Worm (Caenorhabditis elegans) whole organism, late embryonic: ENCODE measurements around the gene C25H3.3.

Source experiments
- K02D7.2 ChIP-seq: sonication (generic microtip); optimal IDR thresholded peaks from 2 replicates; lab custom pipeline; 2017; ENCODE audit warnings: mild to moderate bottlenecking, missing genetic modification characterization, missing compliant biosample characterization
- ama-1 ChIP-seq: fragments of 150-350 bp; optimal IDR thresholded peaks from 2 replicates; lab custom pipeline; 2014
- ceh-14 ChIP-seq: sonication (generic microtip); optimal IDR thresholded peaks from 2 replicates; lab custom pipeline; 2016; ENCODE audit warnings: missing genotype, missing genetic modification characterization, missing compliant biosample characterization
- ceh-18 ChIP-seq: sonication (generic microtip); optimal IDR thresholded peaks from 2 replicates; lab custom pipeline; 2016; ENCODE audit warnings: missing genetic modification characterization, missing compliant biosample characterization
- ceh-19 ChIP-seq: fragments of 200-800 bp; sonication (Bioruptor generic); optimal IDR thresholded peaks from 2 replicates; lab custom pipeline; 2018; ENCODE audit warnings: mild to moderate bottlenecking, missing genetic modification characterization, missing compliant biosample characterization
- ceh-2 ChIP-seq: sonication (generic microtip); optimal IDR thresholded peaks from 2 replicates; lab custom pipeline; 2016; ENCODE audit warnings: missing genotype, missing genetic modification characterization, missing compliant biosample characterization
- ceh-24 ChIP-seq: sonication (generic microtip); optimal IDR thresholded peaks from 2 replicates; lab custom pipeline; 2016; ENCODE audit warnings: mild to moderate bottlenecking, missing genetic modification characterization, missing compliant biosample characterization
- ceh-31 ChIP-seq: sonication (generic microtip); optimal IDR thresholded peaks from 2 replicates; lab custom pipeline; 2016; ENCODE audit warnings: missing genetic modification characterization, missing compliant biosample characterization
- ceh-34 ChIP-seq: sonication (generic microtip); optimal IDR thresholded peaks from 2 replicates; lab custom pipeline; 2016; ENCODE audit warnings: mild to moderate bottlenecking, missing genetic modification characterization, missing compliant biosample characterization
- ceh-6 ChIP-seq: fragments of 200-800 bp; sonication (Bioruptor generic); optimal IDR thresholded peaks from 2 replicates; lab custom pipeline; 2018; ENCODE audit warnings: mild to moderate bottlenecking, missing genetic modification characterization, missing compliant biosample characterization
- ceh-9 ChIP-seq: sonication (generic microtip); optimal IDR thresholded peaks from 2 replicates; lab custom pipeline; 2016; ENCODE audit warnings: mild to moderate bottlenecking, missing genetic modification characterization, inconsistent platforms, missing compliant biosample characterization
- dve-1 ChIP-seq: sonication (generic microtip); optimal IDR thresholded peaks from 2 replicates; lab custom pipeline; 2017; ENCODE audit warnings: antibody characterized with exemption, mild to moderate bottlenecking, missing genetic modification characterization, missing compliant biosample characterization
- elt-2 ChIP-seq: sonication (generic microtip); optimal IDR thresholded peaks from 2 replicates; lab custom pipeline; 2016; ENCODE audit warnings: missing genetic modification reagents, missing genetic modification characterization, missing compliant biosample characterization
- elt-4 ChIP-seq: sonication (generic microtip); optimal IDR thresholded peaks from 2 replicates; lab custom pipeline; 2016; ENCODE audit warnings: missing genetic modification characterization, missing compliant biosample characterization
- ets-4 ChIP-seq: sonication (generic microtip); optimal IDR thresholded peaks from 2 replicates; lab custom pipeline; 2016; ENCODE audit warnings: missing genetic modification characterization, missing compliant biosample characterization
- fax-1 ChIP-seq: sonication (generic microtip); optimal IDR thresholded peaks from 2 replicates; lab custom pipeline; 2016; ENCODE audit warnings: missing genotype, missing genetic modification characterization, missing compliant biosample characterization
- fkh-10 ChIP-seq: fragments of 150-350 bp; optimal IDR thresholded peaks from 2 replicates; lab custom pipeline; 2014; ENCODE audit warnings: missing biosample characterization, missing genetic modification reagents, missing genetic modification characterization
- hlh-30 ChIP-seq: sonication (generic microtip); optimal IDR thresholded peaks from 2 replicates; lab custom pipeline; 2017; ENCODE audit warnings: antibody characterized with exemption, missing genetic modification characterization, missing compliant biosample characterization; ENCODE audit not compliant: insufficient read depth
- lim-6 ChIP-seq: sonication (generic microtip); optimal IDR thresholded peaks from 2 replicates; lab custom pipeline; 2016; ENCODE audit warnings: missing genetic modification characterization, missing compliant biosample characterization
- mec-3 ChIP-seq: sonication (generic microtip); optimal IDR thresholded peaks from 2 replicates; lab custom pipeline; 2016; ENCODE audit warnings: borderline replicate concordance, missing genetic modification characterization, missing compliant biosample characterization
- nfya-1 ChIP-seq: sonication (generic microtip); optimal IDR thresholded peaks from 2 replicates; lab custom pipeline; 2017; ENCODE audit warnings: missing genetic modification characterization, mild to moderate bottlenecking, missing compliant biosample characterization, antibody characterized with exemption, moderate library complexity
- nhr-11 ChIP-seq: fragments of 150-350 bp; optimal IDR thresholded peaks from 2 replicates; lab custom pipeline; 2014; ENCODE audit warnings: missing biosample characterization, missing genetic modification characterization
- nhr-232 ChIP-seq: sonication (generic microtip); optimal IDR thresholded peaks from 2 replicates; lab custom pipeline; 2016; ENCODE audit warnings: missing genetic modification characterization, missing compliant biosample characterization
- pag-3 ChIP-seq: sonication (generic microtip); optimal IDR thresholded peaks from 2 replicates; lab custom pipeline; 2016; ENCODE audit warnings: missing compliant biosample characterization, missing genetic modification characterization, borderline replicate concordance
- pax-1 ChIP-seq: fragments of 150-350 bp; optimal IDR thresholded peaks from 2 replicates; lab custom pipeline; 2014; ENCODE audit warnings: missing biosample characterization, missing genetic modification characterization
- pros-1 ChIP-seq: fragments of 150-350 bp; optimal IDR thresholded peaks from 2 replicates; lab custom pipeline; 2014; ENCODE audit warnings: missing biosample characterization, missing genetic modification reagents, missing genetic modification characterization
- ref-2 ChIP-seq: sonication (generic microtip); optimal IDR thresholded peaks from 2 replicates; lab custom pipeline; 2016; ENCODE audit warnings: missing genetic modification characterization, missing compliant biosample characterization
- rnt-1 ChIP-seq: sonication (generic microtip); optimal IDR thresholded peaks from 2 replicates; lab custom pipeline; 2016; ENCODE audit warnings: missing genetic modification characterization, missing compliant biosample characterization
- sox-4 ChIP-seq: sonication (generic microtip); optimal IDR thresholded peaks from 2 replicates; lab custom pipeline; 2017; ENCODE audit warnings: mild to moderate bottlenecking, missing genetic modification characterization, inconsistent platforms, missing compliant biosample characterization
- tbx-2 ChIP-seq: sonication (generic microtip); optimal IDR thresholded peaks from 2 replicates; lab custom pipeline; 2016; ENCODE audit warnings: missing genetic modification characterization, missing compliant biosample characterization
- tbx-7 ChIP-seq: sonication (generic microtip); optimal IDR thresholded peaks from 2 replicates; lab custom pipeline; 2016; ENCODE audit warnings: missing genotype, missing genetic modification characterization, missing compliant biosample characterization
- ttx-3 ChIP-seq: sonication (generic microtip); optimal IDR thresholded peaks from 2 replicates; lab custom pipeline; 2016; ENCODE audit warnings: missing genetic modification reagents, missing genetic modification characterization, missing compliant biosample characterization
- unc-42 ChIP-seq: sonication (generic microtip); optimal IDR thresholded peaks from 2 replicates; lab custom pipeline; 2016; ENCODE audit warnings: missing genotype, missing genetic modification characterization, missing compliant biosample characterization
- unc-86 ChIP-seq: sonication (generic microtip); optimal IDR thresholded peaks from 2 replicates; lab custom pipeline; 2016; ENCODE audit warnings: missing genetic modification characterization, missing compliant biosample characterization
- zip-5 ChIP-seq: sonication (generic microtip); optimal IDR thresholded peaks from 2 replicates; lab custom pipeline; 2016; ENCODE audit warnings: missing genetic modification characterization, missing compliant biosample characterization
- ztf-16 ChIP-seq: sonication (generic microtip); optimal IDR thresholded peaks from 2 replicates; lab custom pipeline; 2017; ENCODE audit warnings: missing genetic modification characterization, missing compliant biosample characterization

Gene C25H3.3

ce11 chrII:5680703-5681102 is 13.3 kb upstream of the C25H3.3 start, which contains the start of gene flp-27:
Gene flp-27 (plus strand): TSS chrII:5681003.
- TF ChIP-seq mec-3 (tag; lab: Kevin White, UChicago) (no peak), elt-4 (tag; lab: Kevin White, UChicago) (no peak), unc-42 (tag; lab: Kevin White, UChicago) (no peak), fax-1 (tag; lab: Kevin White, UChicago) (no peak), ets-4 (tag; lab: Kevin White, UChicago) (no peak)

- no peak for TF ChIP-seq nhr-11
- peak; percentile 35 for TF ChIP-seq ceh-2 (tag; lab: Kevin White, UChicago)
- no peak for TF ChIP-seq ceh-19 (GFP tag; lab: Kevin White, UChicago)
- TF ChIP-seq ceh-6 (GFP tag; lab: Kevin White, UChicago) = no peak
- TF ChIP-seq pros-1 (tag; lab: Kevin White, UChicago) = no peak
- no peak for TF ChIP-seq unc-86 (tag; lab: Kevin White, UChicago)
- TF ChIP-seq tbx-7 (tag; lab: Kevin White, UChicago) = no peak
- TF ChIP-seq ceh-9 (tag; lab: Kevin White, UChicago) = no peak
- no peak for TF ChIP-seq nhr-232 (tag; lab: Kevin White, UChicago)
- TF ChIP-seq zip-5 (tag; lab: Kevin White, UChicago) = no peak
- peak; percentile 5 for TF ChIP-seq ama-1
- no peak for TF ChIP-seq ttx-3 (tag; lab: Kevin White, UChicago)
- no peak for TF ChIP-seq ceh-14 (tag; lab: Kevin White, UChicago)
- no peak for TF ChIP-seq pax-1 (tag; lab: Kevin White, UChicago)
- TF ChIP-seq fkh-10 (GFP tag; lab: Kevin White, UChicago) = no peak
- no peak for TF ChIP-seq ztf-16
- TF ChIP-seq elt-2 (tag; lab: Kevin White, UChicago) = no peak
- TF ChIP-seq ets-4 (tag; lab: Kevin White, UChicago) = no peak
- TF ChIP-seq lim-6 = no peak
- TF ChIP-seq K02D7.2 (tag; lab: Kevin White, UChicago) = no peak
- TF ChIP-seq hlh-30 = peak; percentile 55
Observed at ce11 chrII:5688959-5689358, 5.0 kb upstream of the C25H3.3 start, which contains the start of gene C25H3.11. Gene C25H3.11 (minus strand): TSS chrII:5689040.

ce11 chrII:5691216-5691771 is 2.7 kb upstream of the C25H3.3 start, which contains the start of the genes ndub-5 and eif-2D:
Gene ndub-5 (minus strand): TSS chrII:5691353.
Gene eif-2D (plus strand): TSS chrII:5691721.
- TF ChIP-seq ceh-34 (tag; lab: Kevin White, UChicago) (no peak), tbx-2 (tag; lab: Kevin White, UChicago) (peak; percentile 26), ceh-31 (tag; lab: Kevin White, UChicago) (peak; percentile 33), sox-4 (tag; lab: Kevin White, UChicago) (no peak), nfya-1 (tag; lab: Kevin White, UChicago) (peak; percentile 13), ceh-14 (tag; lab: Kevin White, UChicago) (peak; percentile 28), ttx-3 (tag; lab: Kevin White, UChicago) (peak; percentile 8), nhr-232 (tag; lab: Kevin White, UChicago) (no peak), K02D7.2 (tag; lab: Kevin White, UChicago) (no peak), elt-2 (tag; lab: Kevin White, UChicago) (peak; percentile 83), fkh-10 (GFP tag; lab: Kevin White, UChicago) (no peak)

DNA sequence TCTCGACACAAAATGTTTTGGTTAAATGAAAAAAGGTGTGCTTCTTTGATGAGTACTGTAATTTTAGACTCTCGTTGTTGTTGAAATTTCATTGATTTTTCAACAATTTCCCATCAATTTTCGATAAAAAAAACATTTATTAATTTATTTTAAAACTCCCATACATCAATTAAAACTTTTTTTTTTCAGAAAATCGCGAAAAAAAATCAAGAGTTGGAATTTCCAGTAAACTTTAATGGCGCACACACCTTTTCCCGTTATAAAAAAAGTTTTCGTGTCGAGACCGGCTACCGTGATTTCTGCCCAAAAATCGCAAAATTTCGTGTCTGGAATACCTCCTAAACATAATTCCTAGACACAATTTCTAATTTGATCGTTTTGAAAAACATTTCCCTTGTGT is 805 bp downstream of the C25H3.3 start, which contains the start of gene C25H3.14:
C25H3.14 (plus strand) TSS at position 301 of the 400 bp plus-strand sequence.
- no peak for TF ChIP-seq nhr-232 (tag; lab: Kevin White, UChicago)
- TF ChIP-seq pag-3 = no peak
- TF ChIP-seq dve-1 (tag; lab: Kevin White, UChicago) = no peak
- no peak for TF ChIP-seq nfya-1 (tag; lab: Kevin White, UChicago)
- TF ChIP-seq rnt-1 = no peak

ce11 chrII:5696218-5696617 is 2.2 kb downstream of the C25H3.3 start:
- no peak for TF ChIP-seq ttx-3 (tag; lab: Kevin White, UChicago)
- TF ChIP-seq ref-2 (tag; lab: Kevin White, UChicago) = no peak
- TF ChIP-seq ceh-24 (tag; lab: Kevin White, UChicago) = no peak
- TF ChIP-seq ama-1 = no peak
- TF ChIP-seq sox-4 (tag; lab: Kevin White, UChicago) = no peak
- no peak for TF ChIP-seq ceh-18 (tag; lab: Kevin White, UChicago)
- TF ChIP-seq ceh-19 (GFP tag; lab: Kevin White, UChicago) = no peak
- TF ChIP-seq rnt-1 = no peak
